Worm (Caenorhabditis elegans): ENCODE data around the gene ZK354.3.
"Not testable (repeated sequence)": the region's sequence is repeated elsewhere in the genome, so short reads cannot be mapped to it uniquely, and the experiment has no call there.

The ZK354.3 gene

ce11 chrIV:5309742-5310141, at the start of gene ZK354.3:
Gene ZK354.3, plus strand, starts transcription at chrIV:5310042.
- no peak for TF ChIP-seq cog-1 (tag; optimal IDR thresholded peaks at IDR 0.05)
- no peak for TF ChIP-seq klf-2 (GFP tag; conservative IDR thresholded peaks at IDR 0.05)
- TF ChIP-seq flt-1 (GFP tag; IDR thresholded peaks at IDR 0.05), result no peak
- no peak for TF ChIP-seq tab-1 (GFP tag; IDR thresholded peaks at IDR 0.05)
- TF ChIP-seq med-1 (GFP tag; optimal IDR thresholded peaks at IDR 0.05; ENCODE audit: insufficient read depth), result no peak
- TF ChIP-seq T22C8.4 (GFP tag; IDR thresholded peaks at IDR 0.05), result no peak
- no peak for TF ChIP-seq ztf-29 (GFP tag; IDR thresholded peaks at IDR 0.05)
- no peak for TF ChIP-seq ref-1 (GFP tag; conservative IDR thresholded peaks at IDR 0.05)
- no peak for TF ChIP-seq ztf-23 (GFP tag; IDR thresholded peaks at IDR 0.05)

- not testable (repeated sequence) for TF ChIP-seq flt-1 (GFP tag; IDR thresholded peaks at IDR 0.05); ztf-29 (GFP tag; IDR thresholded peaks at IDR 0.05); cog-1 (tag; optimal IDR thresholded peaks at IDR 0.05)
Measured at ce11 chrIV:5260289-5260688, 49.6 kb upstream of the ZK354.3 start, which contains the start of gene msp-19. Gene msp-19, plus strand, starts transcription at chrIV:5260589.

- TF ChIP-seq ztf-23 (GFP tag; IDR thresholded peaks at IDR 0.05) (no peak), tab-1 (GFP tag; IDR thresholded peaks at IDR 0.05) (no peak), cog-1 (tag; optimal IDR thresholded peaks at IDR 0.05) (no peak), ztf-29 (GFP tag; IDR thresholded peaks at IDR 0.05) (no peak), med-1 (GFP tag; optimal IDR thresholded peaks at IDR 0.05; ENCODE audit: insufficient read depth) (no peak), flt-1 (GFP tag; IDR thresholded peaks at IDR 0.05) (no peak), T22C8.4 (GFP tag; IDR thresholded peaks at IDR 0.05) (no peak), ref-1 (GFP tag; conservative IDR thresholded peaks at IDR 0.05) (no peak), klf-2 (GFP tag; conservative IDR thresholded peaks at IDR 0.05) (no peak)
Measured at ce11 chrIV:5266474-5266873, 43.4 kb upstream of the ZK354.3 start, which contains the start of gene F36H12.5. Gene F36H12.5, plus strand, starts transcription at chrIV:5266774.

DNA sequence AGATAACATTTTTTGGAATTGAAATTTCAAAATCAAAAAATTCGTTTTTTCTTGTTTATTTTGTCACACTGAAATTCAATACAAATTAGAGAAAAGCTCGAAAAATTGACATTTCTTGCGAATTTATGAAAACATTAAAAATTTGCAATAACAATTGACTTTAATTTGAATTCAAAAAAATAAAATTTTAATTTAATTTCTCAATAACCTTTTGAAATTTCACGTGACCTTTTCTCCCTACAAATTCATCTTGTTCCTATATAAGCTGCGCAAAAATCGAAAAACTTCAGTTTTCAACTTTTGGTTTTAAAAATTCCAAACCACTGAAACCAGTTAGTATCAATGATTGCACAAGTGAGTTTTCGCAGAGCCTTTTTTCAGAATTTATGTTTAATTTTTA, 41.0 kb upstream of the ZK354.3 start, which contains the start of gene F36H12.4:
Gene F36H12.4, plus strand, starts transcription at position 301 of the 400 bp plus-strand sequence.
- no peak for TF ChIP-seq ztf-29 (GFP tag; IDR thresholded peaks at IDR 0.05)
- no peak for TF ChIP-seq cog-1 (tag; optimal IDR thresholded peaks at IDR 0.05)
- TF ChIP-seq ztf-23 (GFP tag; IDR thresholded peaks at IDR 0.05), result no peak
- no peak for TF ChIP-seq flt-1 (GFP tag; IDR thresholded peaks at IDR 0.05)
- TF ChIP-seq T22C8.4 (GFP tag; IDR thresholded peaks at IDR 0.05), result no peak
- no peak for TF ChIP-seq ref-1 (GFP tag; conservative IDR thresholded peaks at IDR 0.05)
- no peak for TF ChIP-seq med-1 (GFP tag; optimal IDR thresholded peaks at IDR 0.05; ENCODE audit: insufficient read depth)
- TF ChIP-seq klf-2 (GFP tag; conservative IDR thresholded peaks at IDR 0.05), result no peak
- TF ChIP-seq tab-1 (GFP tag; IDR thresholded peaks at IDR 0.05), result no peak

ce11 chrIV:5272518-5272917, 37.3 kb upstream of the ZK354.3 start, which contains the start of gene F36H12.3:
Gene F36H12.3, plus strand, starts transcription at chrIV:5272818.
- no peak for TF ChIP-seq ztf-29 (GFP tag; IDR thresholded peaks at IDR 0.05)
- TF ChIP-seq flt-1 (GFP tag; IDR thresholded peaks at IDR 0.05), result no peak
- TF ChIP-seq cog-1 (tag; optimal IDR thresholded peaks at IDR 0.05), result no peak
- TF ChIP-seq klf-2 (GFP tag; conservative IDR thresholded peaks at IDR 0.05), result no peak
- TF ChIP-seq tab-1 (GFP tag; IDR thresholded peaks at IDR 0.05), result no peak
- TF ChIP-seq med-1 (GFP tag; optimal IDR thresholded peaks at IDR 0.05; ENCODE audit: insufficient read depth), result no peak

DNA sequence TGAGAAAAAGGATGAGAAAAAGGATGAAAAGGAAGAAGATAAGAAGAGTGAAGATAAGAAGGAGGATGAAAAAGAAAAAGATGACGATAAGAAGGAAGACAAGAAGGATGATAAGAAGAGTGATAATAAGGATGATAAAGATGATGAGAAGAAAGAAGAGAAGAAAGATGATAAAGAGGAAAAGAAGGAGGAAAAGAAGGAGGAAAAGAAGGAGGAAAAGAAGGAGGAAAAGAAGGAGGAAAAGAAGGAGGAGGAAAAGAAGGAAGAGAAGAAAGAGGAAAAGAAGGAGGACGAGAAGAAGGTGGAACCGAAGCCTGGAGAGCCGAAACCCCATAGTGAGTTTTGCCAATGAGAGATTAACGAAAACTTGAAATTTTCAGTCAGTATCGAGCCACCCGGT, 36.5 kb upstream of the ZK354.3 start:
- TF ChIP-seq ref-1 (GFP tag; conservative IDR thresholded peaks at IDR 0.05), result no peak
- TF ChIP-seq cog-1 (tag; optimal IDR thresholded peaks at IDR 0.05), result no peak
- no peak for TF ChIP-seq klf-2 (GFP tag; conservative IDR thresholded peaks at IDR 0.05)
- TF ChIP-seq flt-1 (GFP tag; IDR thresholded peaks at IDR 0.05), result no peak
- no peak for TF ChIP-seq ztf-29 (GFP tag; IDR thresholded peaks at IDR 0.05)
- no peak for TF ChIP-seq ztf-23 (GFP tag; IDR thresholded peaks at IDR 0.05)
- no peak for TF ChIP-seq med-1 (GFP tag; optimal IDR thresholded peaks at IDR 0.05; ENCODE audit: insufficient read depth)
- no peak for TF ChIP-seq tab-1 (GFP tag; IDR thresholded peaks at IDR 0.05)
- no peak for TF ChIP-seq T22C8.4 (GFP tag; IDR thresholded peaks at IDR 0.05)

ce11 chrIV:5274123-5274581, 35.7 kb upstream of the ZK354.3 start, which contains the start of gene slfl-4:
Gene slfl-4, plus strand, starts transcription at chrIV:5274531.
- TF ChIP-seq T22C8.4 (GFP tag; IDR thresholded peaks at IDR 0.05), result no peak
- TF ChIP-seq klf-2 (GFP tag; conservative IDR thresholded peaks at IDR 0.05), result no peak
- TF ChIP-seq flt-1 (GFP tag; IDR thresholded peaks at IDR 0.05), result no peak
- TF ChIP-seq cog-1 (tag; optimal IDR thresholded peaks at IDR 0.05), result no peak
- no peak for TF ChIP-seq ztf-23 (GFP tag; IDR thresholded peaks at IDR 0.05)
- no peak for TF ChIP-seq ztf-29 (GFP tag; IDR thresholded peaks at IDR 0.05)
- TF ChIP-seq tab-1 (GFP tag; IDR thresholded peaks at IDR 0.05), result no peak
- TF ChIP-seq ref-1 (GFP tag; conservative IDR thresholded peaks at IDR 0.05), result no peak
- TF ChIP-seq med-1 (GFP tag; optimal IDR thresholded peaks at IDR 0.05; ENCODE audit: insufficient read depth), result no peak

DNA sequence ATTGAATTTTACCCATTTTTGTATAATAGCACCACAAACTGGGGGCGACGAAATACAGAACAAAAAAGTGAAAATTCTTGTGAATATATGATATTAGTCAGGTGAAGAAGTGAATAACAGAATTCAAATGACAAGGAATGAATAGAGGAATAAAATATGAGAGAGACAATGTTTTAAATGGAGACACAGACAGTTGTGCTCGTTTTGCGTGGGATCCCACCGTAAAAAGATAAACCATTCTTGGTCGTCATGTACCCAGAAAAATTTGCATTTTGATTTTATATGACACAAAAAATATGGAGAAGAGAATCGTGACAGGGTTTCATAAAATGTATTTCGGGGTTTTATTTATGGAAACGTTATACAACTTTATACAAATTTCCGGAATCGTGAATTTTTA, 32.1 kb upstream of the ZK354.3 start, which contains the start of gene F36H12.17:
Gene F36H12.17, minus strand, starts transcription at position 101 of the 400 bp plus-strand sequence.
- no peak for TF ChIP-seq med-1 (GFP tag; optimal IDR thresholded peaks at IDR 0.05; ENCODE audit: insufficient read depth)
- TF ChIP-seq cog-1 (tag; optimal IDR thresholded peaks at IDR 0.05), result no peak
- TF ChIP-seq ztf-29 (GFP tag; IDR thresholded peaks at IDR 0.05), result no peak
- no peak for TF ChIP-seq ztf-23 (GFP tag; IDR thresholded peaks at IDR 0.05)
- TF ChIP-seq klf-2 (GFP tag; conservative IDR thresholded peaks at IDR 0.05), result no peak
- no peak for TF ChIP-seq tab-1 (GFP tag; IDR thresholded peaks at IDR 0.05)
- no peak for TF ChIP-seq flt-1 (GFP tag; IDR thresholded peaks at IDR 0.05)
- TF ChIP-seq ref-1 (GFP tag; conservative IDR thresholded peaks at IDR 0.05), result no peak
- TF ChIP-seq T22C8.4 (GFP tag; IDR thresholded peaks at IDR 0.05), result no peak

- TF ChIP-seq ref-1 (GFP tag; conservative IDR thresholded peaks at IDR 0.05), result no peak
- TF ChIP-seq ztf-23 (GFP tag; IDR thresholded peaks at IDR 0.05), result no peak
- no peak for TF ChIP-seq T22C8.4 (GFP tag; IDR thresholded peaks at IDR 0.05)
- TF ChIP-seq flt-1 (GFP tag; IDR thresholded peaks at IDR 0.05), result no peak
- TF ChIP-seq klf-2 (GFP tag; conservative IDR thresholded peaks at IDR 0.05), result no peak
- no peak for TF ChIP-seq tab-1 (GFP tag; IDR thresholded peaks at IDR 0.05)
- no peak for TF ChIP-seq med-1 (GFP tag; optimal IDR thresholded peaks at IDR 0.05; ENCODE audit: insufficient read depth)
- TF ChIP-seq ztf-29 (GFP tag; IDR thresholded peaks at IDR 0.05), result no peak
- no peak for TF ChIP-seq cog-1 (tag; optimal IDR thresholded peaks at IDR 0.05)
Measured at ce11 chrIV:5281457-5281856, 28.4 kb upstream of the ZK354.3 start.

- no peak for TF ChIP-seq T22C8.4 (GFP tag; IDR thresholded peaks at IDR 0.05)
Measured at ce11 chrIV:5287190-5287589, 22.7 kb upstream of the ZK354.3 start.

All from whole organism, midembryonic.